Fruit fly (Drosophila melanogaster) whole organism, adult: Measurements from ENCODE around the gene Zn72D.

ENCODE experiments used
- CG11617 ChIP-seq: fragments of 200-800 bp; sonication (Bioruptor generic); optimal IDR thresholded peaks from 2 replicates; lab custom pipeline; 2017; ENCODE audit warnings: mild to moderate bottlenecking, missing biosample characterization, missing genetic modification reagents, missing genetic modification characterization
- CG12768 ChIP-seq: fragments of 200-800 bp; sonication (Bioruptor generic); optimal IDR thresholded peaks from 2 replicates; lab custom pipeline; 2017; ENCODE audit warnings: missing biosample characterization, missing genetic modification characterization, mild to moderate bottlenecking, moderate library complexity, missing genetic modification reagents
- CG14711 ChIP-seq: fragments of 200-800 bp; sonication (Bioruptor generic); optimal IDR thresholded peaks from 2 replicates; lab custom pipeline; 2018; ENCODE audit warnings: missing biosample characterization, mild to moderate bottlenecking, missing genetic modification characterization, moderate library complexity
- CG1620 ChIP-seq: fragments of 200-800 bp; sonication (Bioruptor generic); optimal IDR thresholded peaks from 2 replicates; lab custom pipeline; 2016; ENCODE audit warnings: missing biosample characterization, missing genetic modification characterization
- CG33017 ChIP-seq: fragments of 200-800 bp; sonication (Bioruptor generic); optimal IDR thresholded peaks from 2 replicates; lab custom pipeline; 2018; ENCODE audit warnings: missing biosample characterization, mild to moderate bottlenecking, missing genetic modification characterization, moderate library complexity
- CG5204 ChIP-seq: fragments of 200-800 bp; sonication (Bioruptor generic); optimal IDR thresholded peaks from 2 replicates; lab custom pipeline; 2016; ENCODE audit warnings: missing biosample characterization, missing genetic modification characterization
- CG7045 ChIP-seq: fragments of 200-800 bp; sonication (Bioruptor generic); optimal IDR thresholded peaks from 2 replicates; lab custom pipeline; 2017; ENCODE audit warnings: missing biosample characterization, mild to moderate bottlenecking, missing genetic modification characterization
- CG7101 ChIP-seq: fragments of 200-800 bp; sonication (Bioruptor generic); optimal IDR thresholded peaks from 2 replicates; lab custom pipeline; 2018; ENCODE audit warnings: missing biosample characterization, mild to moderate bottlenecking, missing genetic modification characterization, moderate library complexity
- Clk ChIP-seq: fragments of 200-800 bp; sonication (Bioruptor generic); optimal IDR thresholded peaks from 2 replicates; lab custom pipeline; 2017; ENCODE audit warnings: missing biosample characterization, missing genetic modification characterization
- Crg-1 ChIP-seq: fragments of 200-800 bp; sonication (Bioruptor generic); optimal IDR thresholded peaks from 2 replicates; lab custom pipeline; 2016; ENCODE audit warnings: missing biosample characterization, missing genetic modification characterization
- Hr96 ChIP-seq: fragments of 200-800 bp; sonication (Bioruptor generic); optimal IDR thresholded peaks from 2 replicates; lab custom pipeline; 2016; ENCODE audit warnings: missing biosample characterization, missing genetic modification characterization
- Mnt ChIP-seq: fragments of 200-800 bp; sonication (Bioruptor generic); optimal IDR thresholded peaks from 2 replicates; lab custom pipeline; 2016; ENCODE audit warnings: missing biosample characterization, mild to moderate bottlenecking, missing genetic modification characterization
- bab1 ChIP-seq: fragments of 200-800 bp; sonication (Bioruptor generic); optimal IDR thresholded peaks from 3 replicates; lab custom pipeline; 2019; ENCODE audit warnings: missing biosample characterization, mild to moderate bottlenecking, missing genetic modification characterization, moderate library complexity
- cic ChIP-seq: fragments of 200-800 bp; sonication (Bioruptor generic); optimal IDR thresholded peaks from 2 replicates; lab custom pipeline; 2017; ENCODE audit warnings: missing biosample characterization, mild to moderate bottlenecking, missing genetic modification characterization, moderate library complexity
- cnc ChIP-seq, 2 experiments: fragments of >200 bp; optimal IDR thresholded peaks; 2 replicates each; lab custom pipeline; 2017
- kay ChIP-seq: fragments of 200-800 bp; sonication (Bioruptor generic); peaks from one replicate; lab custom pipeline; 2016; ENCODE audit warnings: missing biosample characterization, missing genetic modification characterization, borderline replicate concordance
- ovo ChIP-seq: fragments of 200-800 bp; sonication (Bioruptor generic); optimal IDR thresholded peaks from 2 replicates; lab custom pipeline; 2016; ENCODE audit warnings: missing biosample characterization, missing genetic modification characterization
- pad ChIP-seq: fragments of 200-800 bp; sonication (Bioruptor generic); optimal IDR thresholded peaks from 3 replicates; lab custom pipeline; 2017; ENCODE audit warnings: missing biosample characterization, missing genetic modification characterization, mild to moderate bottlenecking, moderate library complexity, missing genetic modification reagents
- tj ChIP-seq: fragments of 200-800 bp; sonication (Bioruptor generic); optimal IDR thresholded peaks from 3 replicates; lab custom pipeline; 2017; ENCODE audit warnings: missing biosample characterization, mild to moderate bottlenecking, missing genetic modification characterization, moderate library complexity
- toe ChIP-seq: fragments of 200-800 bp; sonication (Bioruptor generic); optimal IDR thresholded peaks from 2 replicates; lab custom pipeline; 2016; ENCODE audit warnings: missing biosample characterization, missing genetic modification characterization

The Zn72D gene

DNA sequence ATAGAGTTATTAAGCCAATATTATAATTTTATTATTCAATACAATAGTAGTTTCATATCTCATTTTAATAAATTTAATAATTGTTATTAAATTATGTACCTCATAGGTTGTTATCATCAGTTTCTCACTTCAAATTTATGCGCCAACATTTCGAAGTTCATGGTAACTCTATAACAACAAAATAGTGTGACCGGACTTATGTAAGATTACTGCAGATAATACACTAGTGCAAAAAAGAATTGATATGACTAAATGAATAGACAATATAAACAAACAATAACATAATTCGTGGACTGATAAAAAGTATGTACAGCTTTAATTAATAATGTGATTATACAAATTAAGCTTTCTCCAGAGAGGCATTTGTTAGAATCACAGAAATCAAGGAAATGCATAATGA, 9.4 kb upstream of the Zn72D start, which contains the start of gene Strump:
Strump (plus strand) TSS at position 212 of the 400 bp plus-strand sequence.
- TF ChIP-seq CG7045 (no peak), bab1 (GFP tag; lab: Kevin White, UChicago) (peak; percentile 54), CG7101 (tag; lab: Kevin White, UChicago) (peak; percentile 14), CG14711 (peak; percentile 95), CG5204 (GFP tag; lab: Kevin White, UChicago) (no peak)

dm6 chr3L:16113607-16114337, 1.3 kb upstream of the Zn72D start:
- TF ChIP-seq cnc (optimal IDR thresholded peaks at IDR 0.05; lab: Kevin White, UChicago): no peak
- peak; percentile 89 for TF ChIP-seq CG7101 (tag; lab: Kevin White, UChicago)
- TF ChIP-seq CG1620: peak; percentile 81
- peak; percentile 88 for TF ChIP-seq CG7045
- peak; percentile 62 for TF ChIP-seq ovo
- TF ChIP-seq CG12768: peak; percentile 90
- no peak for TF ChIP-seq Hr96 (GFP tag; lab: Kevin White, UChicago)
- TF ChIP-seq Clk (GFP tag; lab: Kevin White, UChicago): peak; percentile 83
- TF ChIP-seq CG11617 (GFP tag; lab: Kevin White, UChicago): peak; percentile 98
- peak; percentile 88 for TF ChIP-seq cic (GFP tag; lab: Kevin White, UChicago)
- TF ChIP-seq tj: peak; percentile 91
- TF ChIP-seq toe (GFP tag; lab: Kevin White, UChicago): no peak
- TF ChIP-seq kay (GFP tag; lab: Kevin White, UChicago): no peak
- no peak for TF ChIP-seq CG5204 (GFP tag; lab: Kevin White, UChicago)
- peak; percentile 83 for TF ChIP-seq CG14711
- TF ChIP-seq pad (GFP tag; lab: Kevin White, UChicago): peak; percentile 65
- peak; percentile 79 for TF ChIP-seq CG33017 (tag; lab: Kevin White, UChicago)
- peak; percentile 97 for TF ChIP-seq Mnt
- TF ChIP-seq Crg-1: peak; percentile 83
- peak; percentile 89 for TF ChIP-seq bab1 (GFP tag; lab: Kevin White, UChicago)

DNA sequence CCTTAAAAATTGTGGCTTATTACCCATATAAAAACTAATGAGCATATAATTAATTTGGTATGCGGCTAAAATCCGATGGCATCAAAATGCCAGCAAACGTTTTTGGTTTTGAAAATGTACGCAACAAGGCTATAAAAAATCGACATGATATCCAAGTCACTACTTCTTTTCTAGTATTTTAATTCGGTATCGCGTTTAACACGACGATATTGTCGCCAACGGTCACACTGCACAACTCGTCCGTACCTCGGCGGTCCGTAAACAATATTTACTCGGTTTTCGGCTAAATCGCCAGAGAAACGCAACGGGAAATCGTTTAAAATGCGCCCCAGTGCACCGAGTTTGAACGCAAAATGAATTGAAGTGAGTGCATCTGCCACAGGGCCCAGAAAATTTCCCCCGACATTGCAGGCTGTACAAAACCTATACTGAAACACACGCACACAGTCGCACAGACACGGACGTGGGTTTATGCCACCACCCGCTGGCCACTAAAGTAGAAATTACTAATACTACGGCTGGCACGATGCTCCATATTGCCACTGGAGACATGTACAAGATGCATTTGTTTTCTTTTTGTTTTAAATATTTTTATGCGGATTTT, 679 bp upstream of the Zn72D start, which contains the start of gene Taf4:
Taf4 (plus strand) TSS at position 210 of the 604 bp plus-strand sequence.
- TF ChIP-seq CG7101 (tag; lab: Kevin White, UChicago) (no peak), CG7045 (no peak), kay (GFP tag; lab: Kevin White, UChicago) (no peak), CG11617 (GFP tag; lab: Kevin White, UChicago) (no peak), tj (no peak), CG14711 (no peak), Clk (GFP tag; lab: Kevin White, UChicago) (no peak), CG33017 (tag; lab: Kevin White, UChicago) (no peak), Hr96 (GFP tag; lab: Kevin White, UChicago) (no peak), toe (GFP tag; lab: Kevin White, UChicago) (no peak), CG12768 (no peak), CG1620 (no peak), CG5204 (GFP tag; lab: Kevin White, UChicago) (no peak)

- TF ChIP-seq CG11617 (GFP tag; lab: Kevin White, UChicago) (peak; percentile 78), CG5204 (GFP tag; lab: Kevin White, UChicago) (peak; percentile 83), CG12768 (peak; percentile 77), toe (GFP tag; lab: Kevin White, UChicago) (peak; percentile 85), Hr96 (GFP tag; lab: Kevin White, UChicago) (peak; percentile 86), Mnt (peak; percentile 81), tj (peak; percentile 48), Clk (GFP tag; lab: Kevin White, UChicago) (peak; percentile 47), CG7045 (peak; percentile 45), CG7101 (tag; lab: Kevin White, UChicago) (peak; percentile 80), CG14711 (peak; percentile 78), Crg-1 (peak; percentile 64), kay (GFP tag; lab: Kevin White, UChicago) (no peak), CG1620 (peak; percentile 83), bab1 (GFP tag; lab: Kevin White, UChicago) (peak; percentile 78), CG33017 (tag; lab: Kevin White, UChicago) (peak; percentile 76), pad (GFP tag; lab: Kevin White, UChicago) (peak; percentile 52), cic (GFP tag; lab: Kevin White, UChicago) (peak; percentile 7), cnc (optimal IDR thresholded peaks at IDR 0.05; lab: Kevin White, UChicago) (no peak), ovo (peak; percentile 71)
Measured at dm6 chr3L:16105528-16105927, 6.9 kb downstream of the Zn72D start, which contains the start of the genes IntS9 and CG43295. Gene IntS9 (minus strand): TSS chr3L:16105627. Gene CG43295 (plus strand): TSS chr3L:16105852.

- TF ChIP-seq CG7045: no peak
- no peak for TF ChIP-seq Hr96 (GFP tag; lab: Kevin White, UChicago)
- no peak for TF ChIP-seq CG5204 (GFP tag; lab: Kevin White, UChicago)
- TF ChIP-seq CG12768: no peak
- no peak for TF ChIP-seq kay (GFP tag; lab: Kevin White, UChicago)
- no peak for TF ChIP-seq toe (GFP tag; lab: Kevin White, UChicago)
- no peak for TF ChIP-seq CG14711
Measured at dm6 chr3L:16100059-16100458, 12.4 kb downstream of the Zn72D start, which contains the start of gene IleRS-m. Gene IleRS-m (plus strand): TSS chr3L:16100280.

- TF ChIP-seq bab1 (GFP tag; lab: Kevin White, UChicago): no peak
- TF ChIP-seq CG33017 (tag; lab: Kevin White, UChicago): no peak
Measured at dm6 chr3L:16097393-16097884, 15.0 kb downstream of the Zn72D start, which contains the start of the genes CG13074 and ATPsynbetaL. Gene CG13074 (minus strand): TSS chr3L:16097493. Gene ATPsynbetaL (plus strand): TSS chr3L:16097834.
